Worm (Caenorhabditis elegans): ENCODE data around the gene cyp-13A3.

Gene cyp-13A3

DNA sequence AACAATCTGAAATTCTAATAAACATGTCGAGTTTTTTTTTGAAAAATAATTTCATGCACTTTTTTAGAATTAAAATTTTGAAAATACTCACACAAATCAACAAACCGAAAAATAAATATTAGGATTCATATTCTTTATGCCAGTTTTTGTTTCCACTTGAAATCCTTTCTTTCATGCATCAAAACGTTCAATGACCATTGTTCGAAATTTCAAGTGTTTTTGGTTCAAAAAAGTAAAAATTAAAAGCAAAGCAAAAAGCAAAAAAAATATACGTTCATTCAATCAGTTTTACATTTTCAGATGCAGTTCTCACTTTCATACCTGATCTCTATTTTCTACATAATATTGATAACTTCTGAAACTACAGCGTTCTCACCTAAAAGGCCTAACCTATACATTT, 39.4 kb downstream of the cyp-13A3 start, which contains the start of gene ZK1321.1:
TSS of gene ZK1321.1 (plus strand) at position 301 of the 400 bp plus-strand sequence.
- TF ChIP-seq unc-62 (GFP tag; optimal IDR thresholded peaks at IDR 0.05) = no peak

DNA sequence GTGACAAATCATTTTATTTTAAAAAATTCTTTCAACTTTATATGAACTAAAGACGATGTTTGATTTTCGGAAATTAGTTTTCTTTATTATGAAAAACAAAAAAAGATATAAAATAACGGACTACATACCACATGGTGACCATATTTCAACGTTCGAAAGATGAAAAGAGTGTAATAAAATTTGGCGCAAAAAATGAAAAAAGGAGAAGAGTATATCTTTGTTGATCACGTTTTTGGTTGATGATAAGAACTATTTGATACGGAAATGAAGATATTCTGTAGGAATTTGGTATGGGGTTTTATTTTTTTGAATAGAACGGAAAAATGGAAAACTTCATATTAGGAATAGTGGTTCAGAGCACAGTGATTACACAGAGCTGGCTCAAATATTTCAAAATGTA, 40.0 kb downstream of the cyp-13A3 start, which contains the start of gene Y53C12B.7:
TSS of gene Y53C12B.7 (minus strand) at position 163 of the 400 bp plus-strand sequence.
- TF ChIP-seq unc-62 (GFP tag; optimal IDR thresholded peaks at IDR 0.05) = no peak

DNA sequence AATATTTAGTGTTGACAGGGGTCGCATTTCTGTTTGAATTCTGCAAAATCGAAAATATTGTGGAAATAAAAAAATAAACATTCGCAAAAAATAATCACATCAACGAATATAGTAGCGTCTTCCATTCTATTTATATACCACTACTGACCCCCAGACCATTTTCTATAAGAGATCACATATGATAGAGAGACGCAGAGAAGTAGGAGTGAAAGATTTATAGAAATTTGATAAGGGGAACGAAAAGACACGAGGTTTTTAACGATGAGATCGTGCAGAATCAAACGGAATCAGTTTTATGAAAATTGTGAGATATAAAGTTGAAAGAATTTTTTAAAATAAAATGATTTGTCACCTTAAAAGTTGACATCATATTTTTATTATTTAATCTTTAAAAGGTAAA, 40.8 kb downstream of the cyp-13A3 start:
- TF ChIP-seq unc-62 (GFP tag; optimal IDR thresholded peaks at IDR 0.05) = no peak

DNA sequence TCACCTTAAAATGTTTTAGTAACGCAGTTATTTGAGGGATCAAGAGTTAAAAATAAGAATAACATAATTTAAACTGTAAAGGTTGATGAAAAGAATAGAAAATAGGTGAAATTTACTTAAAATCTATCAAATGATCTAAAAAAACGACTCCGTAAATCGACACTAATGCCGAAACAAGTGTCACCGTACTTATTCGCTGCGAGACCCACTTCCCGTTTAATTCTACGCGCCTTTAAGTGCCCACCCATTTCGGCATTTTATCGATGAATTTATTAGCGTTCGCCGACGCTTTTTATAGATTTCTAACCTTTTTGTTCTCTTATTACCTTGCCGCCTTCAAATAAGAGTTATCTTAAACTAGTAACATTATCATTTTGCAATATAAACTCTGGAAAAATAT, 47.0 kb downstream of the cyp-13A3 start, which contains the start of the genes Y53C12B.1 and nos-3:
TSS of gene Y53C12B.1 (minus strand) at position 10 of the 400 bp plus-strand sequence.
TSS of gene nos-3 (plus strand) at position 248 of the 400 bp plus-strand sequence.
- no peak for TF ChIP-seq unc-62 (GFP tag; optimal IDR thresholded peaks at IDR 0.05)

DNA sequence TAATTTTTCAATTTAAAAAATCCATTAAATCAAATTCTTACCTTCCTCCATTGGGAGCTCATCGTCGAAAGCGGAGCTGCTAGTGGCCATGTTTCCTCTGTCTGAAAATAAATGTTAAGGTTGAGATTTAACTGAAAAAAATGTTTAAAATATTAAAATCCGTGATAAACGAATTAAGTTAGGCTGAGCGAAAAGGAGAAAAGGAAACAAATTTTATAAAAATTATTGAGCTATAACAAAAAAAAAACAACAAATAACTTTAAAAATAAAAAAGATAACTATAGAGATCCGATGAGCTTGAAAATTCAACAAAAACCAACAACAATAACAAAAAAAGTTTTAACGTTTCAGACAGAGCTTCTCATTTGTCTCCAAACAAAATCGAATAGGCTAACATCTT, 50.3 kb downstream of the cyp-13A3 start, which contains the start of gene pno-1:
TSS of gene pno-1 (minus strand) at position 101 of the 400 bp plus-strand sequence.
- TF ChIP-seq unc-62 (GFP tag; optimal IDR thresholded peaks at IDR 0.05) = no peak

DNA sequence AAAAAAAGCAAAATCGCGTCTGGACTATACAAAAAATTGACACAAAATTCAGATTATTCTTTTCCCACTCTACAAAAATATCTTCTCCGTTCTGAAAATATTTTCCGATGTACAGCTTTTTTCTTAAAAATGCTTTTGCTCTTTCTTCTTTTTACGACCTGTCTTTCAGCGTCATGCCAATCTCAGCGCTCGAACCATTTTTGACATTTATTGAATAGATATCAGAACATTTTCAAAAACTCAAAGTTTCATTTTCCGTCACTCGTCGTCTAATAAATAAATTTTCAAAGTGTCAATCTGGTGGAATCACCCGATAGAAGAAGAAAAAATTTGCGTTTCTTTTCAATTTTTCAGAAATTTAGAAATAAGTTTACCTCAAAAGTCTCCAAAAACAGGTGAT, 51.7 kb downstream of the cyp-13A3 start:
- TF ChIP-seq unc-62 (GFP tag; optimal IDR thresholded peaks at IDR 0.05) = no peak

DNA sequence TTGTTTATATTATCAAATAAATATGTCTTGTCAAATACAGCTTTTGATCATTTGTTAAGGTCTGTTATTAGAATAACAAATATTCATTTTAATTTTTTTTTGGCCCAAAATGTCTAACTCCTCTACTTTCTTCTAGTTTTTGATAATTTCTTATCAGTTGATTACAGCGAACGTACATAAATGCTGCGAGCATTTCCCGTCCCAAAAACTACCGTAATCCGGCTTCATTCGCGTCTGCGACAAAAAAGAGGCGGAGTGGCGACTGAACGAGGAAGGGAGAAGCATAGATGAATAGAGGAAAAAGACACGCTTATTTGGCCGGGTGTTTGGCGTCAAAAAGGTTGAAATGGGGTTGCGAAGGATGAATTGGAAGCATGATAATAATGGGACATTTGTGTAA, 52.5 kb downstream of the cyp-13A3 start:
- no peak for TF ChIP-seq unc-62 (GFP tag; optimal IDR thresholded peaks at IDR 0.05)

DNA sequence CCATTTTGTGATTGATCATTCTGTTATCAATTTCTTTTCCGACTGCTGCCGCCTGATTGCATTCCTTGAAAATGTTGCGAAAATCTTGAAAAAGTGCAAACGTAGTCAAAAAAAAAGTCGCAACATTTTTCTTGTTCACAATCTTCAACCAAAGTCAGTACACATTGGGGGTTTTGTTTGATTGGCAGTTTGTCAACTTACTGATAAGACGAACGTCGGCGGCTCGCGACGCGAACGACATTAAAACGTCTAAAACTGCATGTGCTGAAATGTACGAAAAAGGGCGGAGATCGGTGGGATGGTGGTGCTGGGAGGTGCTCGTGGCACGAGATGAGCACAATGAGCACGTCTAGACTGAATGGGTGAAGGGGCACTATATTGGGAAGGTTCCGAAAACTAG, 54.3 kb downstream of the cyp-13A3 start:
- no peak for TF ChIP-seq unc-62 (GFP tag; optimal IDR thresholded peaks at IDR 0.05)

All from whole organism, dauer.